Worm (Caenorhabditis elegans) whole organism, early embryonic: ENCODE results near the gene M01F1.8.

Experiments used
- B0310.2 ChIP-seq: sonication (generic microtip); optimal IDR thresholded peaks from 2 replicates; lab custom pipeline; 2016; ENCODE audit warnings: mild to moderate bottlenecking, missing genetic modification characterization, missing compliant biosample characterization
- ama-1 ChIP-seq: fragments of 150-350 bp; optimal IDR thresholded peaks from 2 replicates; lab custom pipeline; 2014
- hmg-4 ChIP-seq: fragments of 200-800 bp; sonication (Bioruptor generic); optimal IDR thresholded peaks from 2 replicates; lab custom pipeline; 2018; ENCODE audit warnings: mild to moderate bottlenecking, missing genetic modification characterization, missing compliant biosample characterization

ce11 chrIII:3488224-3488623 is 14.1 kb downstream of the M01F1.8 start, which contains the start of gene C34C12.7:
- TF ChIP-seq B0310.2 (tag; lab: Kevin White, UChicago) (no peak), hmg-4 (no peak), ama-1 (lab: Kevin White, UChicago) (no peak)
